Worm (Caenorhabditis elegans) whole organism, midembryonic: ENCODE results near the gene C54D10.4.

Experiments used
- T22C8.4 ChIP-seq: fragments of 200-800 bp; sonication (Bioruptor generic); IDR thresholded peaks from 2 replicates; pipeline ENCODE4 v1.3.6; 2022; ENCODE audit warnings: missing genetic modification characterization, missing compliant biosample characterization
- cog-1 ChIP-seq: sonication (generic microtip); optimal IDR thresholded peaks from 2 replicates; lab custom pipeline; 2016; ENCODE audit warnings: missing genetic modification characterization, missing compliant biosample characterization
- flt-1 ChIP-seq: fragments of 200-800 bp; sonication (Bioruptor generic); IDR thresholded peaks from 2 replicates; pipeline ENCODE4 v1.3.6; 2022; ENCODE audit warnings: missing genetic modification characterization, missing compliant biosample characterization
- klf-2 ChIP-seq: fragments of 200-800 bp; sonication (Bioruptor generic); conservative IDR thresholded peaks from 2 replicates; pipeline ENCODE4 v1.3.6; 2022; ENCODE audit warnings: missing genetic modification reagents, missing genetic modification characterization, missing compliant biosample characterization
- med-1 ChIP-seq: sonication (generic microtip); optimal IDR thresholded peaks from 2 replicates; lab custom pipeline; 2017; ENCODE audit warnings: missing genetic modification characterization, mild to moderate bottlenecking, missing compliant biosample characterization, antibody characterized with exemption, missing genetic modification reagents; ENCODE audit not compliant: insufficient read depth
- ref-1 ChIP-seq: fragments of 200-800 bp; sonication (Bioruptor generic); conservative IDR thresholded peaks from 2 replicates; pipeline ENCODE4 v1.3.6; 2022; ENCODE audit warnings: missing genetic modification reagents, missing genetic modification characterization, missing compliant biosample characterization
- tab-1 ChIP-seq: fragments of 200-800 bp; sonication (Bioruptor generic); IDR thresholded peaks from 2 replicates; pipeline ENCODE4 v1.3.6; 2022; ENCODE audit warnings: missing genetic modification characterization, missing compliant biosample characterization
- ztf-23 ChIP-seq: fragments of 200-800 bp; sonication (Bioruptor generic); IDR thresholded peaks from 2 replicates; pipeline ENCODE4 v1.3.6; 2022; ENCODE audit warnings: missing genetic modification reagents, missing genetic modification characterization, missing compliant biosample characterization
- ztf-29 ChIP-seq: fragments of 200-800 bp; sonication (Bioruptor generic); IDR thresholded peaks from 2 replicates; pipeline ENCODE4 v1.3.6; 2022; ENCODE audit warnings: missing genetic modification reagents, missing genetic modification characterization, missing compliant biosample characterization

C54D10.4 gene

DNA sequence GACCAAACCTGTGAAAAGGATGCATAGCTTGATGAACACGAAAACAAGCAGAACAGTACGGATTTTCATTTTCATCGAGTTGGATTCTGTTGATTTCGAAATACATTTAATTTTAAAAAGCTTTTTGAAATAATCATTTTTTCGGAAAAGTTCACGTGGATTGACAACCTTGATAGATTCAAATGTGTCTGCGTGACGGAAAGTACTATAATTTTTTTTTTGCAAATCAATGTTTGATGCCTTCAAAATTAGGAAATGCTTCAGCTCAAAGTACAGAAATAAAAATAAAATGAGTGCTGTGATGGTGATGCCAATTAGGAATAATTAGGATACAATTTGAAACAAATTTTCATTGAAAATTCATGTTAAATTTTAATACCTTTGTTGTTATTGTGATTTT, at the start of gene C54D10.4:
Gene C54D10.4, minus strand, starts transcription at position 101 of the 400 bp plus-strand sequence.
- no peak for TF ChIP-seq klf-2 (GFP tag; lab: Robert Waterston, UW)
- TF ChIP-seq flt-1 (GFP tag; lab: Robert Waterston, UW), result no peak
- no peak for TF ChIP-seq ztf-29
- no peak for TF ChIP-seq ztf-23 (GFP tag; lab: Robert Waterston, UW)
- no peak for TF ChIP-seq tab-1 (GFP tag; lab: Robert Waterston, UW)
- no peak for TF ChIP-seq ref-1 (GFP tag; lab: Robert Waterston, UW)
- no peak for TF ChIP-seq med-1 (GFP tag; lab: Kevin White, UChicago)
- TF ChIP-seq T22C8.4 (GFP tag; lab: Robert Waterston, UW), result no peak
- TF ChIP-seq cog-1 (tag; lab: Kevin White, UChicago), result no peak

DNA sequence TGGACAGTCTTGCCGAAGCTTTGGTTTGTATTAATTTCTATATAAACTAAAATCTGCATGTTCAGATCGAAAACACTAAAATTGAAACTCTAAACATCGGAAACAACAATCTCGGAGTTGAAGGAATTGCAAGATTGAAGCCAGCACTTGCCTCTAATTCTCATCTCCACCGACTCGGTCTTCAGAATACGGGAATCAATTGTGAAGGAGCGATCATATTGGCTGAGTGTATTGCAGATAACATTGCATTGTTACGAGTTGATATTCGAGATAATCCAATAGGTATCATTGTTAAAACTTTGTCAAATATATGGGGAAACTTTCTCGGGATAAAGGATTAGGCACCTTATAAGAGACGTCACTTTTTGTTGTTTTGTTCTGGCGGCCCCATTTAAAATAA, 49.6 kb upstream of the C54D10.4 start:
- TF ChIP-seq tab-1 (GFP tag; lab: Robert Waterston, UW), result no peak
- TF ChIP-seq ref-1 (GFP tag; lab: Robert Waterston, UW), result no peak
- TF ChIP-seq klf-2 (GFP tag; lab: Robert Waterston, UW), result no peak
- TF ChIP-seq cog-1 (tag; lab: Kevin White, UChicago), result no peak
- no peak for TF ChIP-seq flt-1 (GFP tag; lab: Robert Waterston, UW)
- no peak for TF ChIP-seq ztf-29
- TF ChIP-seq ztf-23 (GFP tag; lab: Robert Waterston, UW), result no peak
- no peak for TF ChIP-seq T22C8.4 (GFP tag; lab: Robert Waterston, UW)
- TF ChIP-seq med-1 (GFP tag; lab: Kevin White, UChicago), result no peak

- TF ChIP-seq klf-2 (GFP tag; lab: Robert Waterston, UW) (no peak), cog-1 (tag; lab: Kevin White, UChicago) (no peak), tab-1 (GFP tag; lab: Robert Waterston, UW) (no peak), ztf-29 (no peak), flt-1 (GFP tag; lab: Robert Waterston, UW) (no peak), med-1 (GFP tag; lab: Kevin White, UChicago) (no peak), ref-1 (GFP tag; lab: Robert Waterston, UW) (no peak), T22C8.4 (GFP tag; lab: Robert Waterston, UW) (no peak), ztf-23 (GFP tag; lab: Robert Waterston, UW) (no peak)
These were observed 47.6 kb upstream of the C54D10.4 start, which contains the start of gene F28C1.3 for ce11 chrV:12468363-12468762. Gene F28C1.3, plus strand, starts transcription at chrV:12468663.

- TF ChIP-seq med-1 (GFP tag; lab: Kevin White, UChicago) (no peak), cog-1 (tag; lab: Kevin White, UChicago) (no peak), ztf-23 (GFP tag; lab: Robert Waterston, UW) (no peak), ref-1 (GFP tag; lab: Robert Waterston, UW) (no peak), T22C8.4 (GFP tag; lab: Robert Waterston, UW) (no peak), tab-1 (GFP tag; lab: Robert Waterston, UW) (no peak)
These were observed 47.0 kb upstream of the C54D10.4 start for ce11 chrV:12467755-12468154.

- no peak for TF ChIP-seq klf-2 (GFP tag; lab: Robert Waterston, UW)
- TF ChIP-seq ztf-29, result no peak
- TF ChIP-seq cog-1 (tag; lab: Kevin White, UChicago), result no peak
- TF ChIP-seq T22C8.4 (GFP tag; lab: Robert Waterston, UW), result no peak
- TF ChIP-seq flt-1 (GFP tag; lab: Robert Waterston, UW), result no peak
- no peak for TF ChIP-seq ref-1 (GFP tag; lab: Robert Waterston, UW)
- TF ChIP-seq tab-1 (GFP tag; lab: Robert Waterston, UW), result no peak
- TF ChIP-seq med-1 (GFP tag; lab: Kevin White, UChicago), result no peak
- no peak for TF ChIP-seq ztf-23 (GFP tag; lab: Robert Waterston, UW)
These were observed 45.9 kb upstream of the C54D10.4 start for ce11 chrV:12466653-12467052.

DNA sequence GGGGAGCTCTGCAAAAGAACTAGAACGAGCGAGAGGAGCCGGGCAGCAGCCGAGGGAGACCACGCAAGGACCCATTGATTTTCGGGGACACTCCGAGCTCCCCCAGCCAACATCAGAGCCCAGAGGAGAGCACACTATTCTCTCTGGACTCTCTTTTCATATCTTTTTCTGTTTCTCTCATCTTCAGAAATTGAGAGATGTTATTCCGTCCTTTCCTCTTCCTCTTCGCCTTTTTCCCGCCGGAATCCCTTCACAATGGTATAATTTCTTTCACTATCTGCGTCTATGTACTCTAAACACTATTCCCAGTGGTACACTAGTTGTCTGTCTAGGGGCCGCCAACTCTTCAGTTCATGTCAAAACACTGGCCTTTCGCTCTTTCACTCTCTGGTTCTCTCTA, 44.7 kb upstream of the C54D10.4 start:
- no peak for TF ChIP-seq ref-1 (GFP tag; lab: Robert Waterston, UW)
- TF ChIP-seq med-1 (GFP tag; lab: Kevin White, UChicago), result no peak
- 0 out of 2 replicates have a peak, but pooled peaks have one; percentile 23 for TF ChIP-seq T22C8.4 (GFP tag; lab: Robert Waterston, UW)
- peak; percentile 87 for TF ChIP-seq cog-1 (tag; lab: Kevin White, UChicago)

- TF ChIP-seq ztf-29, result no peak
- no peak for TF ChIP-seq klf-2 (GFP tag; lab: Robert Waterston, UW)
- no peak for TF ChIP-seq T22C8.4 (GFP tag; lab: Robert Waterston, UW)
- no peak for TF ChIP-seq ztf-23 (GFP tag; lab: Robert Waterston, UW)
- no peak for TF ChIP-seq ref-1 (GFP tag; lab: Robert Waterston, UW)
- TF ChIP-seq cog-1 (tag; lab: Kevin White, UChicago), result no peak
- TF ChIP-seq flt-1 (GFP tag; lab: Robert Waterston, UW), result no peak
These were observed 42.2 kb upstream of the C54D10.4 start, which contains the start of gene egl-10 for ce11 chrV:12462908-12463307. Gene egl-10, minus strand, starts transcription at chrV:12463008.

ce11 chrV:12460583-12460982, 39.8 kb upstream of the C54D10.4 start:
- no peak for TF ChIP-seq med-1 (GFP tag; lab: Kevin White, UChicago)
- TF ChIP-seq tab-1 (GFP tag; lab: Robert Waterston, UW), result no peak
- no peak for TF ChIP-seq ztf-23 (GFP tag; lab: Robert Waterston, UW)
- no peak for TF ChIP-seq cog-1 (tag; lab: Kevin White, UChicago)
- TF ChIP-seq klf-2 (GFP tag; lab: Robert Waterston, UW), result no peak
- no peak for TF ChIP-seq flt-1 (GFP tag; lab: Robert Waterston, UW)
- TF ChIP-seq ztf-29, result no peak
- TF ChIP-seq ref-1 (GFP tag; lab: Robert Waterston, UW), result no peak
- TF ChIP-seq T22C8.4 (GFP tag; lab: Robert Waterston, UW), result no peak

ce11 chrV:12455695-12456094, 35.0 kb upstream of the C54D10.4 start:
- TF ChIP-seq tab-1 (GFP tag; lab: Robert Waterston, UW), result no peak
- no peak for TF ChIP-seq T22C8.4 (GFP tag; lab: Robert Waterston, UW)
- TF ChIP-seq med-1 (GFP tag; lab: Kevin White, UChicago), result no peak
- no peak for TF ChIP-seq cog-1 (tag; lab: Kevin White, UChicago)
- TF ChIP-seq flt-1 (GFP tag; lab: Robert Waterston, UW), result no peak
- no peak for TF ChIP-seq ztf-29
- TF ChIP-seq ztf-23 (GFP tag; lab: Robert Waterston, UW), result no peak
- TF ChIP-seq ref-1 (GFP tag; lab: Robert Waterston, UW), result no peak
- TF ChIP-seq klf-2 (GFP tag; lab: Robert Waterston, UW), result no peak
